Fruit fly (Drosophila melanogaster) whole organism, wandering third instar larva: ENCODE results near the gene Teh2.

ENCODE experiments used
- Abd-B ChIP-seq: fragments of >200 bp; optimal IDR thresholded peaks from 2 replicates; lab custom pipeline; 2017; ENCODE audit warnings: missing biosample characterization, missing genetic modification characterization
- Sp1 ChIP-seq: fragments of 200-800 bp; sonication (Bioruptor generic); optimal IDR thresholded peaks from 3 replicates; lab custom pipeline; 2019; ENCODE audit warnings: missing biosample characterization, mild to moderate bottlenecking, missing genetic modification characterization, moderate library complexity

DNA sequence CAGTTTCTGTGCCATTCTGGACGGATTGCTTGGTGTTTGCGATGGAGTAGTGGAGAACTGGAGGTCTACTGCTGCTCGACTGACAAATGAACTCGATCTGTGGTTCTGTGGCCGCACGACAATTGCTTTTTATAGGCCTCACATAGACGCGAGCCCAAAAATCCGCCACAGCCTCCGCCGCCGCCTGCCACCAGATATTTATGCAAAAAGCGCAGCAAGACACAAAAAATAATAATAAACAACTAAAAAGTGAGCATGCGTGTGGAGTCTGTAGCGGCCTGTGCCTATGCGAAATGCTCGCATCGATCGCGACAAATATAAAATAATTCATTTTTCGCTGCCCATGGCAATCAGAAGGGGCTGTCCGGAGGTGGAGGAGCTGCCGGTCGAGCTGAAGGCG, 21.3 kb upstream of the Teh2 start, which contains the start of gene Cpr64Aa:
- TF ChIP-seq Sp1 (GFP tag; lab: Kevin White, UChicago) (no peak), Abd-B (GFP tag; lab: Kevin White, UChicago) (no peak)
